Fruit fly (Drosophila melanogaster) whole organism, embryonic: ENCODE data around the gene Zwilch.

ENCODE experiments used
- Antp ChIP-seq: fragments of 200-800 bp; sonication (Bioruptor generic); optimal IDR thresholded peaks from 3 replicates; lab custom pipeline; 2016; ENCODE audit warnings: missing biosample characterization, missing genetic modification characterization
- Asciz ChIP-seq: fragments of 200-800 bp; sonication (Bioruptor generic); optimal IDR thresholded peaks from 2 replicates; lab custom pipeline; 2017; ENCODE audit warnings: missing biosample characterization, mild to moderate bottlenecking, missing genetic modification characterization, missing genetic modification reagents
- BEAF-32 ChIP-seq: fragments of 200-800 bp; sonication (Bioruptor generic); optimal IDR thresholded peaks from 3 replicates; lab custom pipeline; 2017; ENCODE audit warnings: missing biosample characterization, missing genetic modification characterization, mild to moderate bottlenecking, moderate library complexity, missing genetic modification reagents
- CG11247 ChIP-seq: fragments of 200-800 bp; sonication (Bioruptor generic); IDR thresholded peaks from 2 replicates; pipeline ENCODE4 v1.3.6; 2022; ENCODE audit warnings: missing biosample characterization, missing genetic modification characterization
- CG1529 ChIP-seq: fragments of 200-800 bp; sonication (Bioruptor generic); optimal IDR thresholded peaks from 3 replicates; lab custom pipeline; 2018; ENCODE audit warnings: missing biosample characterization, missing genetic modification characterization
- CG15514 ChIP-seq: fragments of 200-800 bp; sonication (Bioruptor generic); optimal IDR thresholded peaks from 3 replicates; lab custom pipeline; 2017; ENCODE audit warnings: missing biosample characterization, missing genetic modification characterization, mild to moderate bottlenecking, moderate library complexity, missing genetic modification reagents
- CG1647 ChIP-seq: fragments of 200-800 bp; sonication (Bioruptor generic); optimal IDR thresholded peaks from 3 replicates; lab custom pipeline; 2016; ENCODE audit warnings: missing biosample characterization, missing genetic modification characterization
- CG16779 ChIP-seq: fragments of 200-800 bp; sonication (Bioruptor generic); IDR thresholded peaks from 2 replicates; pipeline ENCODE4 v1.3.6; 2022; ENCODE audit warnings: missing biosample characterization, missing genetic modification characterization
- CG17361 ChIP-seq: fragments of 200-800 bp; sonication (Bioruptor generic); IDR thresholded peaks from 3 replicates; pipeline ENCODE4 v1.3.6; 2022; ENCODE audit warnings: missing biosample characterization, missing genetic modification characterization
- CG17568 ChIP-seq: fragments of 200-800 bp; sonication (Bioruptor generic); optimal IDR thresholded peaks from 2 replicates; lab custom pipeline; 2018; ENCODE audit warnings: missing biosample characterization, mild to moderate bottlenecking, missing genetic modification characterization, moderate library complexity
- CG18764 ChIP-seq: fragments of 200-800 bp; sonication (Bioruptor generic); optimal IDR thresholded peaks from 3 replicates; lab custom pipeline; 2016; ENCODE audit warnings: missing biosample characterization, missing genetic modification characterization
- CG2678 ChIP-seq: fragments of 200-800 bp; sonication (Bioruptor generic); optimal IDR thresholded peaks from 3 replicates; lab custom pipeline; 2019; ENCODE audit warnings: missing biosample characterization, mild to moderate bottlenecking, missing genetic modification characterization, moderate library complexity
- CG2889 ChIP-seq: fragments of 200-800 bp; sonication (Bioruptor generic); IDR thresholded peaks from 3 replicates; pipeline ENCODE4 v1.3.6; 2022; ENCODE audit warnings: missing biosample characterization, missing genetic modification characterization
- CG33213 ChIP-seq: fragments of 200-800 bp; sonication (Bioruptor generic); optimal IDR thresholded peaks from 3 replicates; lab custom pipeline; 2016; ENCODE audit warnings: missing biosample characterization, missing genetic modification characterization
- CG3726 ChIP-seq: fragments of 200-800 bp; sonication (Bioruptor generic); IDR thresholded peaks from 3 replicates; pipeline ENCODE4, ENCODE4 v1.3.6; 2022; ENCODE audit warnings: missing biosample characterization, missing genetic modification characterization
- CG4424 ChIP-seq: fragments of 200-800 bp; sonication (Bioruptor generic); optimal IDR thresholded peaks from 3 replicates; lab custom pipeline; 2016; ENCODE audit warnings: missing biosample characterization, missing genetic modification characterization
- CG8290 ChIP-seq, 3 experiments: fragments of 200-800 bp; sonication (Bioruptor generic); optimal IDR thresholded peaks; 2 replicates each; lab custom pipeline; 2016 to 2019; ENCODE audit warnings: missing biosample characterization in 3 of 3, missing genetic modification characterization in 3 of 3, mild to moderate bottlenecking in 2 of 3, moderate library complexity in 1 of 3
- CG8478 ChIP-seq: fragments of >200 bp; optimal IDR thresholded peaks from 2 replicates; lab custom pipeline; 2018
- CG9876 ChIP-seq: fragments of 200-800 bp; sonication (Bioruptor generic); optimal IDR thresholded peaks from 2 replicates; lab custom pipeline; 2016; ENCODE audit warnings: missing biosample characterization, missing genetic modification characterization
- CTCF ChIP-seq: fragments of 200-800 bp; sonication (Bioruptor generic); optimal IDR thresholded peaks from 2 replicates; lab custom pipeline; 2017; ENCODE audit warnings: missing biosample characterization, mild to moderate bottlenecking, missing genetic modification characterization, moderate library complexity
- Camta ChIP-seq: fragments of 200-800 bp; sonication (Bioruptor generic); optimal IDR thresholded peaks from 2 replicates; lab custom pipeline; 2016; ENCODE audit warnings: missing biosample characterization, missing genetic modification characterization
- CoRest ChIP-seq: fragments of 200-800 bp; sonication (Bioruptor generic); optimal IDR thresholded peaks from 3 replicates; lab custom pipeline; 2018; ENCODE audit warnings: missing biosample characterization, mild to moderate bottlenecking, missing genetic modification characterization, moderate library complexity
- D ChIP-seq, 2 experiments: fragments of 200-800 bp in 1 of 2; fragments of >200 bp in 1 of 2; sonication (Bioruptor generic) in 1 of 2; optimal IDR thresholded peaks; 2 replicates in 1 of 2; 3 replicates in 1 of 2; lab custom pipeline; 2017; ENCODE audit warnings: mild to moderate bottlenecking in 1 of 2, missing biosample characterization in 1 of 2, missing genetic modification characterization in 1 of 2, missing genetic modification reagents in 1 of 2
- Dip3 ChIP-seq: fragments of 200-800 bp; sonication (Bioruptor generic); optimal IDR thresholded peaks from 3 replicates; lab custom pipeline; 2016; ENCODE audit warnings: missing biosample characterization, missing genetic modification characterization
- Dref ChIP-seq: fragments of 200-800 bp; sonication (Bioruptor generic); IDR thresholded peaks from 2 replicates; pipeline ENCODE4 v1.3.6; 2022; ENCODE audit warnings: missing biosample characterization, missing genetic modification characterization
- HLHmδ ChIP-seq: fragments of 200-800 bp; sonication (Bioruptor generic); optimal IDR thresholded peaks from 2 replicates; lab custom pipeline; 2018; ENCODE audit warnings: missing biosample characterization, mild to moderate bottlenecking, missing genetic modification characterization, moderate library complexity
- Nf-YA ChIP-seq: fragments of 200-800 bp; sonication (Bioruptor generic); IDR thresholded peaks from 2 replicates; pipeline ENCODE4 v1.3.6; 2022; ENCODE audit warnings: missing biosample characterization, missing genetic modification characterization
- Sox100B ChIP-seq: fragments of 200-800 bp; sonication (Bioruptor generic); optimal IDR thresholded peaks from 3 replicates; lab custom pipeline; 2018; ENCODE audit warnings: missing biosample characterization, mild to moderate bottlenecking, missing genetic modification characterization
- Trl ChIP-seq, 3 experiments: fragments of >200 bp in 2 of 3; fragments of 200-800 bp in 1 of 3; sonication (Bioruptor generic) in 1 of 3; optimal IDR thresholded peaks; 2 replicates in 1 of 3; 3 replicates in 2 of 3; lab custom pipeline; 2016 to 2017; ENCODE audit warnings: missing biosample characterization in 1 of 3, missing genetic modification characterization in 1 of 3
- Vsx1 ChIP-seq: fragments of 200-800 bp; sonication (Bioruptor generic); optimal IDR thresholded peaks from 2 replicates; lab custom pipeline; 2017; ENCODE audit warnings: missing biosample characterization, mild to moderate bottlenecking, missing genetic modification characterization, missing genetic modification reagents
- Xbp1 ChIP-seq: fragments of 200-800 bp; sonication (Bioruptor generic); optimal IDR thresholded peaks from 3 replicates; lab custom pipeline; 2016; ENCODE audit warnings: missing biosample characterization, mild to moderate bottlenecking, missing genetic modification characterization
- Xrp1 ChIP-seq: fragments of 200-800 bp; sonication (Bioruptor generic); IDR thresholded peaks from 2 replicates; pipeline ENCODE4 v1.3.6; 2022; ENCODE audit warnings: missing biosample characterization, missing genetic modification characterization
- bigmax ChIP-seq: fragments of 200-800 bp; sonication (Bioruptor generic); optimal IDR thresholded peaks from 2 replicates; lab custom pipeline; 2018; ENCODE audit warnings: missing biosample characterization, mild to moderate bottlenecking, missing genetic modification characterization
- caup ChIP-seq: fragments of 200-800 bp; sonication (Bioruptor generic); optimal IDR thresholded peaks from 3 replicates; lab custom pipeline; 2017; ENCODE audit warnings: missing biosample characterization, mild to moderate bottlenecking, missing genetic modification characterization, moderate library complexity; ENCODE audit not compliant: severe bottlenecking
- chn ChIP-seq: fragments of 200-800 bp; sonication (Bioruptor generic); optimal IDR thresholded peaks from 2 replicates; lab custom pipeline; 2016; ENCODE audit warnings: missing biosample characterization, missing genetic modification characterization
- corto ChIP-seq: fragments of 200-800 bp; sonication (Bioruptor generic); optimal IDR thresholded peaks from 2 replicates; lab custom pipeline; 2016; ENCODE audit warnings: missing biosample characterization, mild to moderate bottlenecking, missing genetic modification characterization, moderate library complexity
- crp ChIP-seq, 2 experiments: fragments of 200-800 bp; sonication (Bioruptor generic); optimal IDR thresholded peaks; 2 replicates in 1 of 2; 3 replicates in 1 of 2; lab custom pipeline; 2017; ENCODE audit warnings: missing biosample characterization in 2 of 2, missing genetic modification characterization in 2 of 2, mild to moderate bottlenecking in 1 of 2, moderate library complexity in 1 of 2
- fd64A ChIP-seq: fragments of 200-800 bp; sonication (Bioruptor generic); optimal IDR thresholded peaks from 3 replicates; lab custom pipeline; 2018; ENCODE audit warnings: missing biosample characterization, mild to moderate bottlenecking, missing genetic modification characterization
- onecut ChIP-seq: fragments of 200-800 bp; sonication (Bioruptor generic); IDR thresholded peaks from 2 replicates; pipeline ENCODE4 v1.3.6; 2022; ENCODE audit warnings: missing biosample characterization, missing genetic modification characterization
- pan ChIP-seq, 4 experiments: fragments of >200 bp in 3 of 4; fragments of 200-800 bp in 1 of 4; sonication (Bioruptor generic) in 1 of 4; optimal IDR thresholded peaks in 3 of 4; IDR thresholded peaks in 1 of 4; 2 replicates each; pipeline versions ENCODE4 v1.3.6 to Lab custom; 2017 to 2022; ENCODE audit warnings: missing biosample characterization in 2 of 4, missing genetic modification characterization in 2 of 4, mixed read lengths in 1 of 4
- pfk ChIP-seq: fragments of 200-800 bp; sonication (Bioruptor generic); optimal IDR thresholded peaks from 2 replicates; lab custom pipeline; 2018; ENCODE audit warnings: missing biosample characterization, mild to moderate bottlenecking, missing genetic modification characterization, moderate library complexity
- salm ChIP-seq: fragments of 200-800 bp; sonication (Bioruptor generic); optimal IDR thresholded peaks from 2 replicates; lab custom pipeline; 2018; ENCODE audit warnings: missing biosample characterization, mild to moderate bottlenecking, missing genetic modification characterization
- sc ChIP-seq, 3 experiments: fragments of >200 bp in 2 of 3; fragments of 200-800 bp in 1 of 3; sonication (Bioruptor generic) in 1 of 3; optimal IDR thresholded peaks; 2 replicates in 2 of 3; 3 replicates in 1 of 3; lab custom pipeline; 2017; ENCODE audit warnings: mild to moderate bottlenecking in 1 of 3, missing biosample characterization in 1 of 3, missing genetic modification characterization in 1 of 3, missing genetic modification reagents in 1 of 3
- sqz ChIP-seq: fragments of 200-800 bp; sonication (Bioruptor generic); optimal IDR thresholded peaks from 3 replicates; lab custom pipeline; 2018; ENCODE audit warnings: missing biosample characterization, mild to moderate bottlenecking, missing genetic modification characterization
- sr ChIP-seq: fragments of 200-800 bp; sonication (Bioruptor generic); IDR thresholded peaks from 3 replicates; pipeline ENCODE4 v1.3.6; 2022; ENCODE audit warnings: missing biosample characterization, missing genetic modification characterization
- ttk ChIP-seq: fragments of 200-800 bp; sonication (Bioruptor generic); IDR thresholded peaks from 2 replicates; pipeline ENCODE4 v2.1.2; 2022; ENCODE audit warnings: missing biosample characterization, missing genetic modification characterization
- unpg ChIP-seq: fragments of 200-800 bp; sonication (Bioruptor generic); optimal IDR thresholded peaks from 3 replicates; lab custom pipeline; 2018; ENCODE audit warnings: missing biosample characterization, mild to moderate bottlenecking, missing genetic modification characterization, moderate library complexity
- z ChIP-seq: fragments of 200-800 bp; sonication (Bioruptor generic); IDR thresholded peaks from 3 replicates; pipeline ENCODE4 v1.3.6; 2022; ENCODE audit warnings: missing biosample characterization, missing genetic modification characterization

The Zwilch gene

dm6 chr3R:31168968-31169367 lies 44.2 kb downstream of the Zwilch start, which contains the start of gene stops (continued):
- TF ChIP-seq Sox100B, result peak; percentile 42
- TF ChIP-seq CG11247 (GFP tag; lab: Robert Waterston, UW), result peak; percentile 50; the same call in 1 of the 2 replicates
- TF ChIP-seq Vsx1 (GFP tag; lab: Kevin White, UChicago), result peak; percentile 11
- TF ChIP-seq sc (optimal IDR thresholded peaks at IDR 0.05; lab: Kevin White, UChicago), result no peak
- TF ChIP-seq sc (GFP tag; optimal IDR thresholded peaks at IDR 0.05; lab: Kevin White, UChicago), result peak; percentile 64
- peak; percentile 5 for TF ChIP-seq Antp (GFP tag; lab: Kevin White, UChicago)
- peak; percentile 19 for TF ChIP-seq chn (GFP tag; lab: Kevin White, UChicago)
- no peak for TF ChIP-seq CG8290 (GFP tag; optimal IDR thresholded peaks at IDR 0.05; lab: Kevin White, UChicago)
- TF ChIP-seq CG8290 (tag; optimal IDR thresholded peaks at IDR 0.05; lab: Kevin White, UChicago), result peak in 1 of 2 experiments; percentile 11
- peak; percentile 5 for TF ChIP-seq CG9876
- TF ChIP-seq HLHmδ (GFP tag; lab: Kevin White, UChicago), result peak; percentile 43
- TF ChIP-seq CTCF (GFP tag; lab: Kevin White, UChicago), result peak; percentile 18
- TF ChIP-seq CG15514, result peak; percentile 22
- peak; percentile 67 for TF ChIP-seq CG2678 (tag; lab: Kevin White, UChicago)
- peak; percentile 67 for TF ChIP-seq fd64A (GFP tag; lab: Kevin White, UChicago)
- no peak for TF ChIP-seq BEAF-32 (GFP tag; lab: Kevin White, UChicago)
- peak in 1 of 2 experiments; percentile 61 for TF ChIP-seq crp (GFP tag; optimal IDR thresholded peaks at IDR 0.05; lab: Kevin White, UChicago)
- peak; percentile 26 for TF ChIP-seq onecut (GFP tag; lab: Robert Waterston, UW)
- peak; percentile 57 for TF ChIP-seq caup (GFP tag; lab: Kevin White, UChicago)
- peak; percentile 34 for TF ChIP-seq unpg (GFP tag; lab: Kevin White, UChicago)
- TF ChIP-seq CG17568 (GFP tag; lab: Kevin White, UChicago), result peak; percentile 47
- TF ChIP-seq CG17361 (GFP tag; lab: Robert Waterston, UW), result no peak
- TF ChIP-seq Asciz (GFP tag; lab: Kevin White, UChicago), result peak; percentile 69
- peak; percentile 50 for TF ChIP-seq sqz
- peak; percentile 17 for TF ChIP-seq bigmax (GFP tag; lab: Kevin White, UChicago)
- TF ChIP-seq Dip3, result peak; percentile 24
- TF ChIP-seq CG16779, result no peak
- TF ChIP-seq CG18764, result peak; percentile 46
- no peak for TF ChIP-seq CG8478
- TF ChIP-seq CoRest (tag; lab: Kevin White, UChicago), result no peak
- TF ChIP-seq D (optimal IDR thresholded peaks at IDR 0.05; lab: Kevin White, UChicago), result no peak
- TF ChIP-seq D (GFP tag; optimal IDR thresholded peaks at IDR 0.05; lab: Kevin White, UChicago), result peak; percentile 19
- TF ChIP-seq CG33213 (GFP tag; lab: Kevin White, UChicago), result peak; percentile 61
- peak; percentile 70 to 82 for TF ChIP-seq Trl (optimal IDR thresholded peaks at IDR 0.05; lab: Kevin White, UChicago)
- peak; percentile 59 for TF ChIP-seq Trl (GFP tag; optimal IDR thresholded peaks at IDR 0.05; lab: Kevin White, UChicago)
- TF ChIP-seq corto (GFP tag; lab: Kevin White, UChicago), result no peak
- peak; percentile 23; the same call in 1 of the 2 replicates for TF ChIP-seq ttk (GFP tag; lab: Robert Waterston, UW)
- peak; percentile 62 for TF ChIP-seq pfk (GFP tag; lab: Kevin White, UChicago)
- peak; percentile 13; the same call in 1 of the 3 replicates for TF ChIP-seq z (GFP tag; lab: Robert Waterston, UW)
- no peak for TF ChIP-seq Dref
- TF ChIP-seq Xrp1, result peak; percentile 44
- no peak for TF ChIP-seq pan (optimal IDR thresholded peaks at IDR 0.05; lab: Kevin White, UChicago)
- TF ChIP-seq pan (GFP tag; optimal IDR thresholded peaks at IDR 0.05 in 1 of 2, IDR thresholded peaks at IDR 0.05 in 1 of 2), result peak in 1 of 2 experiments; percentile 23
- peak; percentile 34 for TF ChIP-seq CG1529 (GFP tag; lab: Kevin White, UChicago)
- TF ChIP-seq Nf-YA (GFP tag; lab: Robert Waterston, UW), result no peak
- peak; percentile 53 for TF ChIP-seq Camta
- peak; percentile 6 for TF ChIP-seq CG1647 (GFP tag; lab: Kevin White, UChicago)
- TF ChIP-seq Xbp1 (GFP tag; lab: Kevin White, UChicago), result peak; percentile 28
- TF ChIP-seq CG4424 (GFP tag; lab: Kevin White, UChicago), result peak; percentile 42
- TF ChIP-seq salm (tag; lab: Kevin White, UChicago), result peak; percentile 7
- no peak for TF ChIP-seq CG3726 (GFP tag; lab: Robert Waterston, UW)
- 0 out of 3 replicates have a peak, but pooled peaks have one; percentile 7 for TF ChIP-seq CG2889 (GFP tag; lab: Robert Waterston, UW)
- TF ChIP-seq sr, result no peak
